Worm (Caenorhabditis elegans): ENCODE data around the gene C27A7.8.
"Not testable (repeated sequence)": the region's sequence is repeated elsewhere in the genome, so short reads cannot be mapped to it uniquely, and the experiment has no call there.

C27A7.8 gene

ce11 chrV:12152857-12153256, at the start of gene C27A7.8:
TSS of gene C27A7.8 (plus strand) at chrV:12153157.
- TF ChIP-seq W03F9.2 (tag; optimal IDR thresholded peaks at IDR 0.05) (no peak), him-1 (tag; optimal IDR thresholded peaks at IDR 0.05) (no peak), dao-5 (tag; optimal IDR thresholded peaks at IDR 0.05) (no peak)

ce11 chrV:12103920-12104319, 49.0 kb upstream of the C27A7.8 start, which contains the start of gene nhr-153:
TSS of gene nhr-153 (plus strand) at chrV:12104220.
- no peak for TF ChIP-seq him-1 (tag; optimal IDR thresholded peaks at IDR 0.05)
- TF ChIP-seq dao-5 (tag; optimal IDR thresholded peaks at IDR 0.05), result no peak
- TF ChIP-seq W03F9.2 (tag; optimal IDR thresholded peaks at IDR 0.05), result no peak

- TF ChIP-seq dao-5 (tag; optimal IDR thresholded peaks at IDR 0.05) (no peak), W03F9.2 (tag; optimal IDR thresholded peaks at IDR 0.05) (no peak), him-1 (tag; optimal IDR thresholded peaks at IDR 0.05) (no peak)
Observed at ce11 chrV:12106841-12107240, 46.1 kb upstream of the C27A7.8 start, which contains the start of gene nhr-136. TSS of gene nhr-136 (plus strand) at chrV:12107141.

- TF ChIP-seq W03F9.2 (tag; optimal IDR thresholded peaks at IDR 0.05) (no peak), him-1 (tag; optimal IDR thresholded peaks at IDR 0.05) (no peak), dao-5 (tag; optimal IDR thresholded peaks at IDR 0.05) (no peak)
Observed at ce11 chrV:12111452-12111851, 41.5 kb upstream of the C27A7.8 start, which contains the start of gene lhpp-1. TSS of gene lhpp-1 (minus strand) at chrV:12111805.

ce11 chrV:12113726-12114125, 39.2 kb upstream of the C27A7.8 start:
- TF ChIP-seq W03F9.2 (tag; optimal IDR thresholded peaks at IDR 0.05) (no peak), him-1 (tag; optimal IDR thresholded peaks at IDR 0.05) (no peak), dao-5 (tag; optimal IDR thresholded peaks at IDR 0.05) (no peak)

- no peak for TF ChIP-seq dao-5 (tag; optimal IDR thresholded peaks at IDR 0.05)
- TF ChIP-seq W03F9.2 (tag; optimal IDR thresholded peaks at IDR 0.05), result no peak
- TF ChIP-seq him-1 (tag; optimal IDR thresholded peaks at IDR 0.05), result no peak
Observed at ce11 chrV:12114693-12115092, 38.3 kb upstream of the C27A7.8 start, which contains the start of gene spin-1. TSS of gene spin-1 (plus strand) at chrV:12114993.

ce11 chrV:12115150-12115549, 37.8 kb upstream of the C27A7.8 start:
- TF ChIP-seq him-1 (tag; optimal IDR thresholded peaks at IDR 0.05) (no peak), dao-5 (tag; optimal IDR thresholded peaks at IDR 0.05) (no peak), W03F9.2 (tag; optimal IDR thresholded peaks at IDR 0.05) (no peak)

ce11 chrV:12117567-12118053, 35.3 kb upstream of the C27A7.8 start, which contains the start of gene C13C4.8:
TSS of gene C13C4.8 (plus strand) at chrV:12118003.
- TF ChIP-seq dao-5 (tag; optimal IDR thresholded peaks at IDR 0.05) (no peak), W03F9.2 (tag; optimal IDR thresholded peaks at IDR 0.05) (no peak), him-1 (tag; optimal IDR thresholded peaks at IDR 0.05) (no peak)

ce11 chrV:12120381-12120780, 32.6 kb upstream of the C27A7.8 start, which contains the start of gene C13C4.7:
TSS of gene C13C4.7 (minus strand) at chrV:12120481.
- TF ChIP-seq W03F9.2 (tag; optimal IDR thresholded peaks at IDR 0.05) (no peak), him-1 (tag; optimal IDR thresholded peaks at IDR 0.05) (no peak), dao-5 (tag; optimal IDR thresholded peaks at IDR 0.05) (no peak)

- TF ChIP-seq W03F9.2 (tag; optimal IDR thresholded peaks at IDR 0.05) (no peak), him-1 (tag; optimal IDR thresholded peaks at IDR 0.05) (no peak), dao-5 (tag; optimal IDR thresholded peaks at IDR 0.05) (no peak)
Observed at ce11 chrV:12121274-12121673, 31.7 kb upstream of the C27A7.8 start, which contains the start of gene C13C4.6. TSS of gene C13C4.6 (plus strand) at chrV:12121574.

- TF ChIP-seq him-1, W03F9.2, dao-5 (tag; optimal IDR thresholded peaks at IDR 0.05): not testable (repeated sequence)
Observed at ce11 chrV:12130688-12131087, 22.3 kb upstream of the C27A7.8 start, which contains the start of gene C27A7.6. TSS of gene C27A7.6 (minus strand) at chrV:12130788.

- TF ChIP-seq dao-5, him-1, W03F9.2 (tag; optimal IDR thresholded peaks at IDR 0.05): not testable (repeated sequence)
Observed at ce11 chrV:12131157-12131556, 21.8 kb upstream of the C27A7.8 start, which contains the start of gene enpp-1. TSS of gene enpp-1 (plus strand) at chrV:12131457.

ce11 chrV:12137942-12138341, 15.0 kb upstream of the C27A7.8 start:
- no peak for TF ChIP-seq dao-5 (tag; optimal IDR thresholded peaks at IDR 0.05)
- no peak for TF ChIP-seq him-1 (tag; optimal IDR thresholded peaks at IDR 0.05)
- TF ChIP-seq W03F9.2 (tag; optimal IDR thresholded peaks at IDR 0.05), result no peak

- TF ChIP-seq him-1 (tag; optimal IDR thresholded peaks at IDR 0.05) (no peak), dao-5 (tag; optimal IDR thresholded peaks at IDR 0.05) (no peak), W03F9.2 (tag; optimal IDR thresholded peaks at IDR 0.05) (no peak)
Observed at ce11 chrV:12140625-12141024, 12.3 kb upstream of the C27A7.8 start, which contains the start of gene C27A7.3. TSS of gene C27A7.3 (plus strand) at chrV:12140925.
